Fruit fly (Drosophila melanogaster): ENCODE data around the gene CG12523.

DNA sequence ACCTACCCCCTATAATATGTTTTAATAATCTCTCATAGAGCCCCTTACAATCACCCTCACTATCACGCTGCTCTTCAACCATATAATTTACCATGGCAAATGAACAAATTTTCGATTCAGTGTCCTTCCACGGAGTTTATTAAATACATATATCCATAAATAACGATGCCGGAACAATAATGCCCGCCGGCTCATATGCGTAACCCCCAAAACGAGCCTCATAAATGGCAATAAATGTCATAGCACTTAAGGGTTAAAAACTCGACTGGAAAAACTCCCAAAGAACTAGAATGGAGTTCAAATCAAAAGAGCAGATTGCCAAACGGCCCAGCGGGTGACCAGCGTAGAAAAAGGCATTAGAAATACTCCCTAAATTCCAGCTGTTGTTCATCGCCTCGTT lies 39.9 kb downstream of the CG12523 start:
- TF ChIP-seq EcR (GFP tag; optimal IDR thresholded peaks at IDR 0.05): no peak
- TF ChIP-seq CG8301 (tag; optimal IDR thresholded peaks at IDR 0.05): no peak
- no peak for TF ChIP-seq Pif1A (GFP tag; optimal IDR thresholded peaks at IDR 0.05)
- TF ChIP-seq gl (tag; optimal IDR thresholded peaks at IDR 0.05): no peak
- no peak for TF ChIP-seq D1 (tag; optimal IDR thresholded peaks at IDR 0.05)
- no peak for TF ChIP-seq Snoo (tag; optimal IDR thresholded peaks at IDR 0.05)
- no peak for TF ChIP-seq CG14655 (GFP tag; optimal IDR thresholded peaks at IDR 0.05)
- TF ChIP-seq fd96Ca (GFP tag; IDR thresholded peaks at IDR 0.05): no peak
- no peak for TF ChIP-seq rn (GFP tag; IDR thresholded peaks at IDR 0.05)
- TF ChIP-seq Ets98B (GFP tag; IDR thresholded peaks at IDR 0.05): no peak

Data from whole organism, pupa.